Worm (Caenorhabditis elegans) whole organism, L2 larva: ENCODE results near the gene Y19D2B.2.

Source experiments
- ZK546.5 ChIP-seq: sonication (generic microtip); optimal IDR thresholded peaks from 2 replicates; lab custom pipeline; 2017; ENCODE audit warnings: missing biosample characterization, missing genetic modification characterization
- aly-2 ChIP-seq: fragments of 150-350 bp; optimal IDR thresholded peaks from 2 replicates; lab custom pipeline; 2014; ENCODE audit warnings: missing biosample characterization, missing genetic modification characterization
- egl-27 ChIP-seq: sonication (generic microtip); optimal IDR thresholded peaks from 3 replicates; lab custom pipeline; 2017; ENCODE audit warnings: missing biosample characterization, missing genetic modification reagents, missing genetic modification characterization
- fos-1 ChIP-seq: fragments of 150-350 bp; optimal IDR thresholded peaks from 2 replicates; lab custom pipeline; 2014; ENCODE audit warnings: missing biosample characterization, missing genetic modification characterization
- mdl-1 ChIP-seq, 2 experiments: fragments of 150-350 bp in 1 of 2; sonication (generic microtip) in 1 of 2; optimal IDR thresholded peaks; 2 replicates each; lab custom pipeline; 2017; ENCODE audit warnings: missing biosample characterization in 2 of 2, missing genetic modification characterization in 2 of 2
- nhr-6 ChIP-seq: fragments of 150-350 bp; optimal IDR thresholded peaks from 2 replicates; lab custom pipeline; 2014; ENCODE audit warnings: missing biosample characterization, missing genetic modification characterization
- skn-1 ChIP-seq: sonication (generic microtip); optimal IDR thresholded peaks from 2 replicates; lab custom pipeline; 2017; ENCODE audit warnings: missing biosample characterization, missing genetic modification characterization
- sma-3 ChIP-seq: sonication (generic microtip); optimal IDR thresholded peaks from 2 replicates; lab custom pipeline; 2016; ENCODE audit warnings: missing genetic modification reagents, missing genetic modification characterization, missing compliant biosample characterization
- snpc-4 ChIP-seq: fragments of 150-350 bp; optimal IDR thresholded peaks from 2 replicates; lab custom pipeline; 2014; ENCODE audit warnings: missing biosample characterization, missing genetic modification characterization
- ztf-4 ChIP-seq: fragments of 150-350 bp; optimal IDR thresholded peaks from 2 replicates; lab custom pipeline; 2014; ENCODE audit warnings: missing biosample characterization, missing genetic modification characterization

DNA sequence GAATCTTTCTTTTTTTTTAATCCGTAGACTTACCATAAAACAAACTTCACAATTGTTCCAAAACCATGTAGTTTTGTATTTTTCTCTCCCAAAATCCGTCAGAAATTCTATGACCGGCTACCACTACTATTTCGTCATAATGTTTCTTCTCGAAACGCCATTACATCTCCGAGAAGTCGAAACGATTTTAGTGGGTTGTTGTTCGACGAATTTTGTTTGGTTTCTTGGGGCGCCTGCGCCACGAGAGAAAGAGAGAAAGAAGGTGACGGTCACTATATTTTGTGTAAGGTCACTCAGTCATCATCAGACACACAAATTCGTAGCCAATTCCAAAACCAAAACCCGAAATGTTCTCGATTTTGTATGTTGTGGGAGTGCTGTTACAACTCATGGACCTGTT lies 37.0 kb upstream of the Y19D2B.2 start:
- TF ChIP-seq skn-1 (no peak), mdl-1 (tag; optimal IDR thresholded peaks at IDR 0.05; lab: Kevin White, UChicago) (no peak), snpc-4 (no peak), aly-2 (tag; lab: Kevin White, UChicago) (no peak), sma-3 (GFP tag; lab: Kevin White, UChicago) (peak; percentile 39), egl-27 (tag; lab: Kevin White, UChicago) (no peak), ztf-4 (tag; lab: Kevin White, UChicago) (no peak), nhr-6 (tag; lab: Kevin White, UChicago) (no peak), ZK546.5 (tag; lab: Kevin White, UChicago) (no peak), fos-1 (tag; lab: Kevin White, UChicago) (peak; percentile 17)
